Fruit fly (Drosophila melanogaster): Measurements from ENCODE around the gene PIG-F.

Gene PIG-F

DNA sequence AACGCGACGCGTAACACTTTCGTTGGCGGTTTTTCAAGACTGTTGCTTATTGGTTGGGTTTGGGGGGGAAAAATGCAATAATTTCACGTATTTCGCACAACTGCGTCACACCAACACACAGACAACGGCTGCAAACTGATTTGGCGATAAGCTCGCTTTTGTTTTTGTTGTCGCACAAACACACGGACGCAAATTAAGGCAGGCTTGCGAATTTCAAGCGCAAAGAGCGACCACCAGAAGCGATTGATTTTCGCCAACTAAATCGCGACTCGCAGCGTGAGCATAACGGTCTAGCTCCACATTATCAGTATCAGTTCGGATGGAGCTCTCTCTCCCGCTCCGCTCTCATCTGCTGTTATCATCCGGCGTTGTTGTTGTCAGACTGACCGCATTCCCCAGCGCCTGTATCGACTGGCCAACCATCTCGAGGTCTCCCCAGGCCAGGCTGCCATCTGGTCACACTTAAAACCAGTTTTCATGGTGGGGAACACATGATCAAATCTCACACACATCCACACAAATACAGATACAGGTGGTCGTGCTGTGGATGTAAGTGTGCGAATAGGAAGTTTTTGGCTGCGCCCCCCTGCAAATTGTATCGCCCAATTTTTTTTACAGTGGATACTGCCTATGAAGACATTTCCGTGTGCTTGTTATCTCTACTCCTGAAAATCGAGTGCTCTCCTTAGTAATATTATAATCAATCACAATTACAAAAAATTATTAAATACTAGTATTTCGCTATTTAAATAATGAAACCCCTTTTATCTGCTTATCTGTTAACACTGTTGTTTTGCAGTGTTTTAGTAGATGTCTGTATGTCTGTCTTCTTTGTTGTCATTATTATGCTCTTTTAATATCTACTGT lies 20.7 kb downstream of the PIG-F start (continued):
- no peak for TF ChIP-seq pfk (GFP tag; optimal IDR thresholded peaks at IDR 0.05)
- TF ChIP-seq chinmo (GFP tag; IDR thresholded peaks at IDR 0.05; ENCODE audit: partially characterized antibody): peak; percentile 82; the same call in 3 of the 4 replicates
- TF ChIP-seq CG17912 (GFP tag; optimal IDR thresholded peaks at IDR 0.05): no peak
- TF ChIP-seq unpg (GFP tag; optimal IDR thresholded peaks at IDR 0.05): peak; percentile 21
- TF ChIP-seq MESR4 (GFP tag; optimal IDR thresholded peaks at IDR 0.05): no peak
- TF ChIP-seq row (GFP tag; IDR thresholded peaks at IDR 0.05): peak; percentile 86
- no peak for TF ChIP-seq Atf-2 (GFP tag; optimal IDR thresholded peaks at IDR 0.05)
- TF ChIP-seq psq (GFP tag; optimal IDR thresholded peaks at IDR 0.05): peak; percentile 42
- TF ChIP-seq CG6272 (GFP tag; IDR thresholded peaks at IDR 0.05): no peak
- TF ChIP-seq CG5953 (GFP tag; IDR thresholded peaks at IDR 0.05): no peak
- TF ChIP-seq fd102C (GFP tag; optimal IDR thresholded peaks at IDR 0.05): no peak
- peak; percentile 24; the same call in 1 of the 2 replicates for TF ChIP-seq CG17612 (GFP tag; IDR thresholded peaks at IDR 0.05)
- peak; percentile 74 for TF ChIP-seq lmd (GFP tag; IDR thresholded peaks at IDR 0.05)
- peak; percentile 82 for TF ChIP-seq CG32532 (GFP tag; IDR thresholded peaks at IDR 0.05)
- TF ChIP-seq HLH4C (GFP tag; IDR thresholded peaks at IDR 0.05; ENCODE audit: partially characterized antibody): no peak
- TF ChIP-seq CG18476 (GFP tag; optimal IDR thresholded peaks at IDR 0.05): peak; percentile 20
- TF ChIP-seq CG1602 (GFP tag; optimal IDR thresholded peaks at IDR 0.05): peak; percentile 50
- no peak for TF ChIP-seq ATbp (GFP tag; optimal IDR thresholded peaks at IDR 0.05)
- peak; percentile 73 for TF ChIP-seq vvl (GFP tag; IDR thresholded peaks at IDR 0.05)
- no peak for TF ChIP-seq gt (GFP tag; IDR thresholded peaks at IDR 0.05)
- TF ChIP-seq Dek (tag; optimal IDR thresholded peaks at IDR 0.05): peak; percentile 41
- TF ChIP-seq CG12236 (GFP tag; optimal IDR thresholded peaks at IDR 0.05): no peak
- peak; percentile 63 for TF ChIP-seq ttk (GFP tag; IDR thresholded peaks at IDR 0.05)
- no peak for TF ChIP-seq CG17802 (tag; optimal IDR thresholded peaks at IDR 0.05)
- no peak for TF ChIP-seq pan (optimal IDR thresholded peaks at IDR 0.05)
- peak in 1 of 2 experiments; percentile 57 for TF ChIP-seq pan (GFP tag; optimal IDR thresholded peaks at IDR 0.05 in 1 of 2, IDR thresholded peaks at IDR 0.05 in 1 of 2)
- TF ChIP-seq Mes4 (GFP tag; optimal IDR thresholded peaks at IDR 0.05): no peak
- TF ChIP-seq H2.0 (GFP tag; IDR thresholded peaks at IDR 0.05): peak; percentile 22; the same call in 1 of the 2 replicates
- peak; percentile 75; the same call in 2 of the 3 replicates for TF ChIP-seq dysf (GFP tag; IDR thresholded peaks at IDR 0.05)
- TF ChIP-seq CG11093 (GFP tag; IDR thresholded peaks at IDR 0.05): 0 out of 3 replicates have a peak, but pooled peaks have one; percentile 10
- peak; percentile 3 for TF ChIP-seq Ssrp (tag; optimal IDR thresholded peaks at IDR 0.05)
- TF ChIP-seq NfI (GFP tag; optimal IDR thresholded peaks at IDR 0.05): peak; percentile 53
- no peak for TF ChIP-seq CG8388 (GFP tag; optimal IDR thresholded peaks at IDR 0.05)
- peak; percentile 52; the same call in 1 of the 2 replicates for TF ChIP-seq bbx (GFP tag; IDR thresholded peaks at IDR 0.05; ENCODE audit: partially characterized antibody)
- peak; percentile 26 for TF ChIP-seq CG12299 (tag; optimal IDR thresholded peaks at IDR 0.05)
- no peak for TF ChIP-seq CG42726 (GFP tag; IDR thresholded peaks at IDR 0.05; ENCODE audit: partially characterized antibody)
- no peak for TF ChIP-seq gsb (GFP tag; IDR thresholded peaks at IDR 0.05)
- peak; percentile 26 for TF ChIP-seq CG30431 (GFP tag; optimal IDR thresholded peaks at IDR 0.05)
- TF ChIP-seq bigmax (GFP tag; optimal IDR thresholded peaks at IDR 0.05): no peak
- peak; percentile 66 for TF ChIP-seq Ptx1 (GFP tag; IDR thresholded peaks at IDR 0.05)
- no peak for TF ChIP-seq CG17328 (GFP tag; IDR thresholded peaks at IDR 0.05)
- TF ChIP-seq CG9876 (GFP tag; optimal IDR thresholded peaks at IDR 0.05): no peak
- TF ChIP-seq CG16813 (GFP tag; IDR thresholded peaks at IDR 0.05; ENCODE audit: partially characterized antibody): no peak
- peak; percentile 62 for TF ChIP-seq fd3F (GFP tag; optimal IDR thresholded peaks at IDR 0.05)
- peak; percentile 75 for TF ChIP-seq CG14014 (GFP tag; IDR thresholded peaks at IDR 0.05)
- TF ChIP-seq Mad (GFP tag; optimal IDR thresholded peaks at IDR 0.05): peak; percentile 9
- peak; percentile 47 for TF ChIP-seq CG1233 (GFP tag; optimal IDR thresholded peaks at IDR 0.05)
- no peak for TF ChIP-seq CG8359 (GFP tag; optimal IDR thresholded peaks at IDR 0.05; ENCODE audit: borderline replicate concordance)
- TF ChIP-seq CG12942 (GFP tag; optimal IDR thresholded peaks at IDR 0.05): no peak

Measured in whole organism, embryonic.